Worm (Caenorhabditis elegans) whole organism, late embryonic: ENCODE results near the gene B0410.1.

Source experiments
- ceh-2 ChIP-seq: sonication (generic microtip); optimal IDR thresholded peaks from 2 replicates; lab custom pipeline; 2016; ENCODE audit warnings: missing genotype, missing genetic modification characterization, missing compliant biosample characterization
- ceh-45 ChIP-seq: fragments of 200-800 bp; sonication (Bioruptor generic); IDR thresholded peaks from 2 replicates; pipeline ENCODE4 v1.3.6; 2022; ENCODE audit warnings: missing genetic modification reagents, missing genetic modification characterization, missing compliant biosample characterization
- ceh-9 ChIP-seq: sonication (generic microtip); optimal IDR thresholded peaks from 2 replicates; lab custom pipeline; 2016; ENCODE audit warnings: mild to moderate bottlenecking, missing genetic modification characterization, inconsistent platforms, missing compliant biosample characterization
- nfya-1 ChIP-seq: sonication (generic microtip); optimal IDR thresholded peaks from 2 replicates; lab custom pipeline; 2017; ENCODE audit warnings: missing genetic modification characterization, mild to moderate bottlenecking, missing compliant biosample characterization, antibody characterized with exemption, moderate library complexity
- pqm-1 ChIP-seq: sonication (generic microtip); optimal IDR thresholded peaks from 2 replicates; lab custom pipeline; 2016; ENCODE audit warnings: missing genetic modification characterization, missing compliant biosample characterization

- TF ChIP-seq nfya-1 (tag; lab: Kevin White, UChicago) (no peak), ceh-9 (tag; lab: Kevin White, UChicago) (no peak), ceh-2 (tag; lab: Kevin White, UChicago) (no peak), ceh-45 (GFP tag; lab: Robert Waterston, UW) (no peak), pqm-1 (no peak)
These were observed 30.1 kb downstream of the B0410.1 start for ce11 chrX:2924438-2924837.
